Fruit fly (Drosophila melanogaster): Measurements from ENCODE around the gene dnd.

The dnd gene

DNA sequence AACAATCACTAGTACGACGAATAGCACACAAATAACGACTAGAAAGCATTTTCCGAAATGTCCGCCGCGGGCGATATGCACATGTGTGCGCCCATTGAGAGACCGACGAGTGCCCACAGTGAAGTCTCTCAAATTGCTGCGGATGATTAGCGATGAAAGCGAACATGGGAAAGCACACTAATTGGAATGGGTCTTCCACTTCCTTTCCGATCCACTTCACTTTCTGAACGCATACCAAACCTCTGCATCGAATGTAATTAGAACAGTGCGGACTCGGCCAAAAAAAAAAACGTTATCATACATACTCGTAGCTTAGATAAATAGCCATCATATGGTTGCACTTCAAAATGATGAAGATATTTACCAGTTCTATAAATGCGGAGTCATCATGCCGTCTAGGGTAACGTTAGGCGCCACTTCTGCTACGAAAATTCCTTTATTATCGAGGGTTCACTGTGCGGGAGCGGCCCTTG is 37.1 kb downstream of the dnd start (continued):
- TF ChIP-seq CG8290 (GFP tag; optimal IDR thresholded peaks at IDR 0.05) (peak; percentile 58), CG8290 (tag; optimal IDR thresholded peaks at IDR 0.05) (no peak), tgo (GFP tag; IDR thresholded peaks at IDR 0.05) (no peak), ato (GFP tag; IDR thresholded peaks at IDR 0.05; ENCODE audit: partially characterized antibody) (no peak), CG17829 (tag; optimal IDR thresholded peaks at IDR 0.05) (peak; percentile 22), B-H2 (GFP tag; optimal IDR thresholded peaks at IDR 0.05) (no peak), tup (GFP tag; optimal IDR thresholded peaks at IDR 0.05) (peak; percentile 14), grau (tag; optimal IDR thresholded peaks at IDR 0.05) (peak; percentile 95), HLH3B (GFP tag; IDR thresholded peaks at IDR 0.05) (peak; percentile 15; the same call in 1 of the 2 replicates), CG16813 (GFP tag; IDR thresholded peaks at IDR 0.05; ENCODE audit: partially characterized antibody) (no peak), sisA (GFP tag; IDR thresholded peaks at IDR 0.05) (0 out of 2 replicates have a peak, but pooled peaks have one; percentile 26), CG6654 (GFP tag; optimal IDR thresholded peaks at IDR 0.05) (no peak), Dbx (GFP tag; IDR thresholded peaks at IDR 0.05) (no peak), odd (GFP tag; optimal IDR thresholded peaks at IDR 0.05) (peak; percentile 7), CG33557 (GFP tag; optimal IDR thresholded peaks at IDR 0.05) (peak; percentile 60), Dek (tag; optimal IDR thresholded peaks at IDR 0.05) (no peak), chn (GFP tag; optimal IDR thresholded peaks at IDR 0.05) (peak; percentile 9), CG31224 (GFP tag; IDR thresholded peaks at IDR 0.05) (no peak), CG10462 (GFP tag; optimal IDR thresholded peaks at IDR 0.05) (peak; percentile 3), zfh1 (GFP tag; IDR thresholded peaks at IDR 0.05) (no peak), sens-2 (GFP tag; IDR thresholded peaks at IDR 0.05) (no peak), hb (GFP tag; IDR thresholded peaks at IDR 0.05; ENCODE audit: partially characterized antibody) (no peak), CG15011 (GFP tag; optimal IDR thresholded peaks at IDR 0.05) (no peak), zf30C (GFP tag; optimal IDR thresholded peaks at IDR 0.05) (no peak), C15 (GFP tag; IDR thresholded peaks at IDR 0.05) (no peak), CTCF (GFP tag; optimal IDR thresholded peaks at IDR 0.05) (no peak), CG34376 (GFP tag; optimal IDR thresholded peaks at IDR 0.05) (no peak), nmo (GFP tag; optimal IDR thresholded peaks at IDR 0.05) (peak; percentile 36), CG2678 (tag; optimal IDR thresholded peaks at IDR 0.05) (peak; percentile 45)

DNA sequence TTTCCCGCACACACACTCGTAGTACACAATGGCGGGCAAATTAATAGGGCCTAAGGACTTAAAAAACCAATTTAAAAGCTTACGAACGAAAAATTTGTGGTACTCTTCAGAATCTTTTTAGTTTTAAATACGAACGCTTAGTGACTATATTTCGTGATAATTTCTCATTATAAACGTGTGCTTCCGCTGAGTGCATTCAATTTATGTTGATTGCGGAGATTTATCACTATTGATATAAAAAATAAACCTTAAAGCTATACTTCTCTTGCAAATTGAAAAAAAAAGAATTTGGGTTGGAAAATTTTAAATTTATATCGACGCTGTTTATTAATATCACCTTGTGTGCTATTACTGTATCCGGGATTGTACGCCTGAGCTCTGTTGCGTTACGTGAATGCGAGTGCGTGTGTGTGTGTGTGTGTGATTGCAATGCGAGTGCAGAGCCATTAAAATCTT is 38.1 kb downstream of the dnd start:
- no peak for TF ChIP-seq CG2199 (GFP tag; IDR thresholded peaks at IDR 0.05)
- TF ChIP-seq CG15514 (GFP tag; optimal IDR thresholded peaks at IDR 0.05): peak; percentile 13
- TF ChIP-seq Atf-2 (GFP tag; optimal IDR thresholded peaks at IDR 0.05): peak; percentile 51
- TF ChIP-seq Hr51 (GFP tag; optimal IDR thresholded peaks at IDR 0.05): peak; percentile 13 to 81
- no peak for TF ChIP-seq br (optimal IDR thresholded peaks at IDR 0.05)
- TF ChIP-seq CG30403 (GFP tag; optimal IDR thresholded peaks at IDR 0.05): peak; percentile 80
- TF ChIP-seq wor (GFP tag; IDR thresholded peaks at IDR 0.05): no peak
- TF ChIP-seq CG32767 (GFP tag; IDR thresholded peaks at IDR 0.05): no peak
- TF ChIP-seq zen2 (GFP tag; IDR thresholded peaks at IDR 0.05; ENCODE audit: partially characterized antibody): no peak
- TF ChIP-seq CG2678 (tag; optimal IDR thresholded peaks at IDR 0.05): peak; percentile 80
- no peak for TF ChIP-seq Taf1 (GFP tag; IDR thresholded peaks at IDR 0.05)
- TF ChIP-seq crc (GFP tag; optimal IDR thresholded peaks at IDR 0.05): peak; percentile 52
- TF ChIP-seq pfk (GFP tag; optimal IDR thresholded peaks at IDR 0.05): no peak
- TF ChIP-seq Six4 (GFP tag; optimal IDR thresholded peaks at IDR 0.05): peak; percentile 75
- peak; percentile 66 for TF ChIP-seq CG6813 (GFP tag; optimal IDR thresholded peaks at IDR 0.05)
- peak; percentile 37 for TF ChIP-seq CTCF (GFP tag; optimal IDR thresholded peaks at IDR 0.05)
- peak; percentile 35 for TF ChIP-seq Abd-B (GFP tag; optimal IDR thresholded peaks at IDR 0.05)
- TF ChIP-seq slbo (GFP tag; IDR thresholded peaks at IDR 0.05): peak; percentile 37
- TF ChIP-seq D19B (GFP tag; optimal IDR thresholded peaks at IDR 0.05): peak; percentile 8
- TF ChIP-seq Deaf1 (tag; optimal IDR thresholded peaks at IDR 0.05): peak; percentile 29
- no peak for TF ChIP-seq abd-A (tag; optimal IDR thresholded peaks at IDR 0.05)
- peak; percentile 60 to 88 for TF ChIP-seq bsh (GFP tag; optimal IDR thresholded peaks at IDR 0.05)
- TF ChIP-seq pros (GFP tag; optimal IDR thresholded peaks at IDR 0.05): no peak
- no peak for TF ChIP-seq CrebB (tag; optimal IDR thresholded peaks at IDR 0.05)
- peak; percentile 9 for TF ChIP-seq CG6683 (GFP tag; optimal IDR thresholded peaks at IDR 0.05)

Data from whole organism, embryonic.